Worm (Caenorhabditis elegans) whole organism, L4/young adult: ENCODE results near the gene sri-40.

ENCODE experiments used
- W03F9.2 ChIP-seq: fragments of 150-350 bp; optimal IDR thresholded peaks from 2 replicates; lab custom pipeline; 2014; ENCODE audit warnings: missing biosample characterization, missing genetic modification characterization
- dao-5 ChIP-seq: sonication (generic microtip); optimal IDR thresholded peaks from 2 replicates; lab custom pipeline; 2016; ENCODE audit warnings: missing genotype, missing genetic modification characterization, moderate library complexity, missing compliant biosample characterization
- him-1 ChIP-seq: sonication (generic microtip); optimal IDR thresholded peaks from 2 replicates; lab custom pipeline; 2016; ENCODE audit warnings: missing genotype, missing genetic modification reagents, missing genetic modification characterization, missing compliant biosample characterization

DNA sequence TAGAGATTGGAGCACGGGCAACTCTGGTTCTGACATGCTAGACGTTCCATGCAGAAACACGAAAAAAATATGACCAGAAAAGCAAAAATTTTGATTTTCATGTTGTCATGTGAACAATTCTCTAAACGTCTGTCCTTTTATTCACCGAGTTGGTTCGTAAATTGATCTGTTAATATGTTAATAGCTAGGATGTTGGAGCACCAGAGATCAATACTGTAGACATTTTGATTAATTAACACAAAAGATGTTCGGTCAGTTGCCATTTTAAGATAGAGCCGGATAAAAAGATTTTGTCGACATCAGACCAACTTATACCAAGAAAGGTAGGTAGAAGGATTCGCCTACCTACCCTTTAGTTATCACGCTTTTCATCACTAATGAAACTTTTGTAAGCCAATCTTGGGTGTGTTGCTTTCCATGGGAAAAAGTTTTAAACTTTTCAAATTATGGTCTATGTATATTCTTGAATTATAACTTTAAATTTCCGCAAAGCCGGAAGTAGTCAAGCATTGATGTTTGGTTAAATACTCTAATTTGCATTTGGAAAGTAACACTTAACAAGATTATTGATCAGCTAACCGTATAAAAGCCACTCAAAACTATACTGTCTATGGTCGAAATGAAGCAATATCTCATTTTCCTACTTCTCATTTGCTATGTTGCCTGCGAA, 28.1 kb upstream of the sri-40 start, which contains the start of the genes T10D4.11 and T10D4.1:
- no peak for TF ChIP-seq W03F9.2 (tag; lab: Kevin White, UChicago)
- TF ChIP-seq dao-5: no peak
- no peak for TF ChIP-seq him-1 (tag; lab: Kevin White, UChicago)
